Worm (Caenorhabditis elegans): ENCODE results near the gene pgap-2.

Gene pgap-2

DNA sequence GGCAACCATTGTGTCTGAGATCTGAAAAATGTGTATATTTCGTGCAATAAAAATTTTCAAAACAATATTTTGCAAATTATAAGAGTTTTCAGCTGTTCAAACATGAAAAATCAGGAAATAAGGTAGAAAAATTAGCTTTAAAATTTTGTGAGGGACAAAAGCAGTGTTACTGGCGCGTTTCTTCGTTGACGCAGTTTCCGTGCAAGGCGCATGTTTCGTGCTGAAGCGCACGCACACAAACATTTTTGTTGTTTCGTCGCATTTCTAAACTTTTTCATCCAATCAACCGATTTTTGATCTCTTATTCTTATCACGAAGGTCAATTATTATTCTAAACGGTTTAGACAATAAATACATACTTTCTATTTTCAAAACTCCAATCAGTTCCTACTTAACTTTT is 12.0 kb upstream of the pgap-2 start, which contains the start of gene nifk-1 (continued):
- TF ChIP-seq ttx-3 (tag; optimal IDR thresholded peaks at IDR 0.05): no peak
- TF ChIP-seq lim-6 (tag; optimal IDR thresholded peaks at IDR 0.05): no peak
- TF ChIP-seq ama-1 (optimal IDR thresholded peaks at IDR 0.05): no peak
- no peak for TF ChIP-seq madf-2 (tag; optimal IDR thresholded peaks at IDR 0.05)
- no peak for TF ChIP-seq dve-1 (tag; optimal IDR thresholded peaks at IDR 0.05)
- no peak for TF ChIP-seq pat-9 (tag; optimal IDR thresholded peaks at IDR 0.05)
- no peak for TF ChIP-seq T23F11.4 (GFP tag; optimal IDR thresholded peaks at IDR 0.05)
- peak; percentile 16 for TF ChIP-seq ets-4 (tag; optimal IDR thresholded peaks at IDR 0.05)
- no peak for TF ChIP-seq mec-3 (tag; optimal IDR thresholded peaks at IDR 0.05; ENCODE audit: borderline replicate concordance)
- TF ChIP-seq zip-5 (tag; optimal IDR thresholded peaks at IDR 0.05): no peak
- no peak for TF ChIP-seq hlh-13 (GFP tag; optimal IDR thresholded peaks at IDR 0.05)
- TF ChIP-seq unc-86 (tag; optimal IDR thresholded peaks at IDR 0.05): no peak
- no peak for TF ChIP-seq dmd-4 (tag; optimal IDR thresholded peaks at IDR 0.05; ENCODE audit: borderline replicate concordance)
- TF ChIP-seq ceh-24 (tag; optimal IDR thresholded peaks at IDR 0.05): no peak
- no peak for TF ChIP-seq ceh-14 (tag; optimal IDR thresholded peaks at IDR 0.05)
- TF ChIP-seq unc-42 (tag; optimal IDR thresholded peaks at IDR 0.05): peak; percentile 29
- peak; percentile 50 for TF ChIP-seq tbx-2 (tag; optimal IDR thresholded peaks at IDR 0.05)
- no peak for TF ChIP-seq hlh-30 (tag; optimal IDR thresholded peaks at IDR 0.05; ENCODE audit: insufficient read depth)
- TF ChIP-seq Y22D7AL.16 (tag; optimal IDR thresholded peaks at IDR 0.05): no peak
- no peak for TF ChIP-seq rnt-1 (tag; optimal IDR thresholded peaks at IDR 0.05)
- no peak for TF ChIP-seq pqm-1 (tag; optimal IDR thresholded peaks at IDR 0.05)
- no peak for TF ChIP-seq unc-3 (GFP tag; conservative IDR thresholded peaks at IDR 0.05)
- no peak for TF ChIP-seq unc-3 (tag; optimal IDR thresholded peaks at IDR 0.05)
- no peak for TF ChIP-seq C08G9.2 (tag; optimal IDR thresholded peaks at IDR 0.05)
- TF ChIP-seq sdc-2 (tag; optimal IDR thresholded peaks at IDR 0.05): no peak
- TF ChIP-seq elt-4 (tag; optimal IDR thresholded peaks at IDR 0.05): no peak
- peak; percentile 5 for TF ChIP-seq ztf-16 (tag; optimal IDR thresholded peaks at IDR 0.05)
- TF ChIP-seq pax-1 (tag; optimal IDR thresholded peaks at IDR 0.05): no peak
- no peak for TF ChIP-seq hlh-15 (tag; optimal IDR thresholded peaks at IDR 0.05)
- TF ChIP-seq ceh-45 (GFP tag; IDR thresholded peaks at IDR 0.05): no peak
- TF ChIP-seq ceh-2 (tag; optimal IDR thresholded peaks at IDR 0.05): no peak
- TF ChIP-seq fax-1 (tag; optimal IDR thresholded peaks at IDR 0.05): no peak

DNA sequence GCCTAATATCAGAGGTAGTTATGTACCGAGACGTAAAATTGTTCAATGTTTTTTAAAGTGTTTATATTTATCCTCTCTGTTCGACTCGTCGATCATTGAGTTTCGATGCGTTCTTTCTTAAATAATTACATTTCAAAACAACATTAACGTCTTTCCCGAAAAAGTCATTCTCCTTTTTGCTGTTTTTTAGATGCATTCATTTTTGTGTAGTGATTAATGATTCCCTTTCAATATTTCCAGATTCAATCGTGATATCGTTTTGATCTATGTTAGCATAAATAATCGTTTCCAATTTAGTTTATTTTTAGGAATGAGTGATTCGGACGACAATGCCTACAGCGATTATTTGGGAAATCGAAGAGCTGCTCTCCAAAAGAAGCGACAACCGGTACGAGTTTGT is 11.6 kb upstream of the pgap-2 start, which contains the start of gene T04A8.8:
Gene T04A8.8 (plus strand): TSS at position 301 of the 400 bp plus-strand sequence.
- no peak for TF ChIP-seq F13H6.1 (tag; optimal IDR thresholded peaks at IDR 0.05)
- no peak for TF ChIP-seq ceh-18 (tag; optimal IDR thresholded peaks at IDR 0.05)
- TF ChIP-seq unc-3 (GFP tag; conservative IDR thresholded peaks at IDR 0.05): no peak
- no peak for TF ChIP-seq unc-3 (tag; optimal IDR thresholded peaks at IDR 0.05)

DNA sequence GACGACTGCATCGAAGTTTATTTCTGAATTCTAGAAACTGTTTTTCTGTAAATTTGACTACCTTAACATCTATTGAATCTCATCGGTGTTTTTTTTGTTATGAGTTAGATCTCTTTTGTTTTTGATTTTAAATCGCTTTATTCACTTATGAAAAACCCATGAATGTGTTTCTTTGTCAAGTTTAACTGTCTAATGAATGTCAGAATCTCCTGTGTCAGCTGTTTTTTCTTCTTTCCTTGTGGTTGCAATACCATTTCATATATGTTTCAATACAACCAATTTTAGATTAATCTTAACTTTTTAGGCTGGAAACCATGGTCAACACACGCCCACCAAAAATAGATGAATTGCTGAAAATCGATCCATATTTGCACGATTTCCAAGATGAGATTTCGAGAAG is 10.2 kb upstream of the pgap-2 start, which contains the start of gene T04A8.7:
Gene T04A8.7 (plus strand): TSS at position 301 of the 400 bp plus-strand sequence.
- TF ChIP-seq lim-6 (tag; optimal IDR thresholded peaks at IDR 0.05) (no peak), sox-2 (GFP tag; IDR thresholded peaks at IDR 0.05) (no peak), hlh-13 (GFP tag; optimal IDR thresholded peaks at IDR 0.05) (no peak), unc-55 (GFP tag; optimal IDR thresholded peaks at IDR 0.05) (no peak), nhr-11 (tag; optimal IDR thresholded peaks at IDR 0.05) (no peak), pqm-1 (tag; optimal IDR thresholded peaks at IDR 0.05) (no peak), ceh-22 (tag; optimal IDR thresholded peaks at IDR 0.05) (no peak), pha-2 (tag; optimal IDR thresholded peaks at IDR 0.05) (no peak), dve-1 (tag; optimal IDR thresholded peaks at IDR 0.05) (no peak), elt-2 (tag; optimal IDR thresholded peaks at IDR 0.05) (no peak), ceh-18 (tag; optimal IDR thresholded peaks at IDR 0.05) (no peak), unc-42 (tag; optimal IDR thresholded peaks at IDR 0.05) (no peak), pha-4 (tag; optimal IDR thresholded peaks at IDR 0.05) (no peak), ceh-48 (tag; optimal IDR thresholded peaks at IDR 0.05) (no peak), hlh-30 (tag; optimal IDR thresholded peaks at IDR 0.05; ENCODE audit: insufficient read depth) (no peak), ceh-9 (tag; optimal IDR thresholded peaks at IDR 0.05) (no peak), nfya-1 (tag; optimal IDR thresholded peaks at IDR 0.05) (no peak), T23F11.4 (GFP tag; optimal IDR thresholded peaks at IDR 0.05) (no peak)

All from whole organism, late embryonic.